Worm (Caenorhabditis elegans): ENCODE measurements around the gene nhr-6.

DNA sequence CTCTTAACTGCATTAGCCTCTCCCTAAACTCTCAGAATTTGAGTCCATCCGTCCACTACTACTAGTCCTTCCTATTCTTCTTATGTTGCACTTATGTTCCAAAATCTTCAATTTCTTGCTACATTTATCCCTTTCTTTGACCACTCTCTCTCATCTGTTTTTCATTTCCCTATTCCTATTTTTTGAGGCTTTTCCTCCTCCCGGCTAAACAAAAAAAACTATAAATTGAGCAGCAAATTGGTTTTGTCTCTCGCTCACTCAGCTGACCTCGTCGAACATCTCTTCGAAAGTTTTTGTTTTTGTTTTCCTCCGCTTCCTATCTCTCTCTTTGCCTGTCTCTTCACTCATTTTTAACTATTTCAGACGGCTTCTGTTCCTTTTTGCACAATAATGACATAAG, 17.0 kb downstream of the nhr-6 start, which contains the start of gene ptp-1:
- TF ChIP-seq him-1 (tag; optimal IDR thresholded peaks at IDR 0.05) (no peak), dao-5 (tag; optimal IDR thresholded peaks at IDR 0.05) (no peak), W03F9.2 (tag; optimal IDR thresholded peaks at IDR 0.05) (no peak)
